Worm (Caenorhabditis elegans): ENCODE measurements around the gene nhr-109.

DNA sequence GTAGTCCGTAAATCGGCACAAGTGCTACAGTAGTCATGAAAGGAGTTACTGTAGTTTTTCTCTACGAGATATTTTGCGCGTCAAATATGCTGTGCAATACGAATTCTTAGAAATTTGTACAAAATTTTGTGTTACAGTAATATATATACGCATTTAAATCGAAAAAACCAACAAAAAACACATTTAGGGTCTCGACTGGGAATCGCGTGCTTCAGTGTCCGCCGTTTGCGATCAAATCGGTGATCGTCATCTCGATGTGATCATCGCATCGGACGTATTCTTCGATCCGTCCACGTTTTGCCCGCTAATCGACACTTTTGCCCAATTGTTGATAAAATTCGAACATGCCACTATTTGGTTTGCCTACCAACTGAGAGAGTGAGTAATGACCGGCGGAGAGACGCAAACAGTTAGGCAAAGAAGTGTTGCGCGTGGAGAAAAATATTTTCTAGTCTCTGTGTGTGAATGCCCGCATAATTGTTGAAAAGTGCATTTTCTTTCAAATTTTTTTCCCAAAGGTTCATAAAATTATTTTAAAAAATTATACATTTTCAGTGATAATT, 35.8 kb downstream of the nhr-109 start:
- TF ChIP-seq dao-5 (tag; optimal IDR thresholded peaks at IDR 0.05) = no peak
- no peak for TF ChIP-seq him-1 (tag; optimal IDR thresholded peaks at IDR 0.05)
- no peak for TF ChIP-seq W03F9.2 (tag; optimal IDR thresholded peaks at IDR 0.05)
